Fruit fly (Drosophila melanogaster): Measurements from ENCODE around the gene CG31275.

DNA sequence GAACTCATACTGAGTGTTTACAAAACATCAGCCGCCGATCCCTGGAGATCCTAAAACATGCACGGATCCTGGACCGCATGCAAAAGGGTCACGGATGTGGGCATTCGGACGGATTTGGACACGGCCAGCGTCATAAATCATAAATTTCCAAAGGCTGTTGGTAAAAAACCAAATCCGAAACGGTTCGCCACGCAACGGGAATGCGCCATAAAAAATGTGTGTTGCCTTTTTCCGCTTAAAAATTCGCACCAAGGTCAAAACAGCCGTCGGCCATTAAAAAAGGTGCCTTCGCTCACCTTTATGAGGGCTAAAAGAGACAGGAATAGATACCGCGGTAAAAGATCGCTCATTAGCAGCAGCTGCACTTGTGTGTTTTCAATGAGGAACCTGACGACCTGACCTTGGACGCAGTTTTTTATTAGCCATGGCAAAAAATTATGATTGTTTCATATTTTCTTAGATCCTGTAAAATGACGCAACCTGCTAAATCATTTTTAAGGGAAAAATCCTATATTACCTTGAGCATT is 22.1 kb upstream of the CG31275 start:
- TF ChIP-seq CG8478 (optimal IDR thresholded peaks at IDR 0.05) (no peak), CTCF (optimal IDR thresholded peaks at IDR 0.05) (no peak)
